Fruit fly (Drosophila melanogaster) whole organism, embryonic: ENCODE results near the gene CG4332.

ENCODE experiments used
- CG10321 ChIP-seq: fragments of 200-800 bp; sonication (Bioruptor generic); IDR thresholded peaks from 2 replicates; pipeline ENCODE4 v1.3.6; 2022; ENCODE audit warnings: missing biosample characterization, missing genetic modification characterization
- CG3995 ChIP-seq: fragments of 200-800 bp; sonication (Bioruptor generic); optimal IDR thresholded peaks from 3 replicates; lab custom pipeline; 2016; ENCODE audit warnings: missing biosample characterization, missing genetic modification characterization
- H15 ChIP-seq: fragments of 200-800 bp; sonication (Bioruptor generic); IDR thresholded peaks from 3 replicates; pipeline ENCODE4 v1.3.6; 2022; ENCODE audit warnings: missing biosample characterization, missing genetic modification characterization
- MESR4 ChIP-seq: fragments of 200-800 bp; sonication (Bioruptor generic); optimal IDR thresholded peaks from 2 replicates; lab custom pipeline; 2018; ENCODE audit warnings: missing biosample characterization, mild to moderate bottlenecking, missing genetic modification characterization, moderate library complexity
- Max ChIP-seq: fragments of 200-800 bp; sonication (Bioruptor generic); optimal IDR thresholded peaks from 2 replicates; lab custom pipeline; 2016; ENCODE audit warnings: missing biosample characterization, mild to moderate bottlenecking, missing genetic modification characterization
- btn ChIP-seq: fragments of 200-800 bp; sonication (Bioruptor generic); optimal IDR thresholded peaks from 2 replicates; lab custom pipeline; 2016; ENCODE audit warnings: missing biosample characterization, missing genetic modification characterization
- her ChIP-seq: fragments of 200-800 bp; sonication (Bioruptor generic); optimal IDR thresholded peaks from 2 replicates; lab custom pipeline; 2016; ENCODE audit warnings: missing biosample characterization, missing genetic modification characterization
- hth ChIP-seq: fragments of >200 bp; optimal IDR thresholded peaks from 2 replicates; lab custom pipeline; 2017; ENCODE audit warnings: inconsistent platforms
- nau ChIP-seq: fragments of 200-800 bp; sonication (Bioruptor generic); optimal IDR thresholded peaks from 3 replicates; lab custom pipeline; 2017; ENCODE audit warnings: missing biosample characterization, mild to moderate bottlenecking, missing genetic modification characterization, missing genetic modification reagents
- odd ChIP-seq: fragments of 200-800 bp; sonication (Bioruptor generic); optimal IDR thresholded peaks from 2 replicates; lab custom pipeline; 2017; ENCODE audit warnings: missing biosample characterization, mild to moderate bottlenecking, missing genetic modification characterization

DNA sequence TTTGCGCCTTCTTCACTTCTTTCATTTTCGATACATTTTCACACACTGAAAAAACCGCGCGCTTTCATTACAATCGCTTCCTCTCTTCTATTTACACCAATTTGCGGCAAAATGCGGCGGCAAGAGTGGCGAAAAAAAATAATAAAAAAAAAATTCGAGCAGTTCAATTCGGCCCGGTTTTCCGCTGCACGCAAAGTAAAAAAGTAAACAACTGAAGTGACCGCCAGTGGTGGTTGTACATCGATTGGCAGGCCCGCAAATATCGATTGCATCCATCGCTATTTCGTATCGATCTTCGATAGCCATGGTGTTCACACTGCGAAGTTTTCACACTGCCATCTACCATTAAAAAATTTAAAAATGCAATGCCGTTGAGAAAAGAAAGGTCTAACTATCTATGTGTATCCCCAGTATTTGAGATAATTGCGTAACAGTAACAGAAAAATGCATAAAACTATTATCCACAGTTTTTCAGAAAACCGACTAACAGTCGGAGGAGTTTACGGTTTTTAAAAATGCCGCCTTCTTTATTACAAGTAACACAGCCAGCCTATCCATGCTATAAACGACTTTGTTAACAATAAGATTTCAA is 42.5 kb upstream of the CG4332 start, which contains the start of gene Chpf:
- no peak for TF ChIP-seq CG3995 (GFP tag; lab: Kevin White, UChicago)
- no peak for TF ChIP-seq CG10321
- no peak for TF ChIP-seq MESR4 (GFP tag; lab: Kevin White, UChicago)
- no peak for TF ChIP-seq btn (GFP tag; lab: Kevin White, UChicago)
- TF ChIP-seq hth = no peak
- TF ChIP-seq odd (GFP tag; lab: Kevin White, UChicago) = no peak
- TF ChIP-seq Max (GFP tag; lab: Kevin White, UChicago) = no peak
- TF ChIP-seq her (GFP tag; lab: Kevin White, UChicago) = no peak
- TF ChIP-seq nau (GFP tag; lab: Kevin White, UChicago) = no peak
- no peak for TF ChIP-seq H15
